Fruit fly (Drosophila melanogaster) whole organism, wandering third instar larva: ENCODE measurements around the gene CG9328.

Source experiments
- Abd-B ChIP-seq: fragments of >200 bp; optimal IDR thresholded peaks from 2 replicates; lab custom pipeline; 2017; ENCODE audit warnings: missing biosample characterization, missing genetic modification characterization
- CG32264 ChIP-seq: fragments of 200-800 bp; sonication (Bioruptor generic); optimal IDR thresholded peaks from 2 replicates; lab custom pipeline; 2016; ENCODE audit warnings: missing biosample characterization, missing genetic modification characterization
- CrebA ChIP-seq: fragments of 200-800 bp; sonication (Bioruptor generic); optimal IDR thresholded peaks from 2 replicates; lab custom pipeline; 2016; ENCODE audit warnings: missing biosample characterization, mild to moderate bottlenecking, missing genetic modification characterization, borderline replicate concordance
- Dfd ChIP-seq: fragments of >200 bp; optimal IDR thresholded peaks from 2 replicates; lab custom pipeline; 2017; ENCODE audit warnings: missing biosample characterization, missing genetic modification characterization
- Dif ChIP-seq: fragments of 200-275, 200-300 bp; sonication (Bioruptor generic); optimal IDR thresholded peaks from 2 replicates; lab custom pipeline; 2018; ENCODE audit warnings: missing biosample characterization, missing genetic modification characterization; ENCODE audit not compliant: partially characterized antibody
- GATAd ChIP-seq: sonication (Bioruptor generic); optimal IDR thresholded peaks from 2 replicates; lab custom pipeline; 2016; ENCODE audit warnings: missing biosample characterization, missing genetic modification characterization
- HLH106 ChIP-seq: fragments of 200-800 bp; optimal IDR thresholded peaks from 3 replicates; lab custom pipeline; 2019; ENCODE audit warnings: missing biosample characterization, mild to moderate bottlenecking, missing genetic modification characterization, moderate library complexity
- Hr78 ChIP-seq: fragments of >200 bp; optimal IDR thresholded peaks from 2 replicates; lab custom pipeline; 2017; ENCODE audit warnings: missing biosample characterization, missing genetic modification characterization
- Hr83 ChIP-seq: fragments of 200-300 bp; sonication (Bioruptor generic); optimal IDR thresholded peaks from 2 replicates; lab custom pipeline; 2016; ENCODE audit warnings: missing biosample characterization, mild to moderate bottlenecking, missing genetic modification characterization, moderate library complexity; ENCODE audit not compliant: poor library complexity, severe bottlenecking
- Myc ChIP-seq: fragments of >200 bp; optimal IDR thresholded peaks from 2 replicates; lab custom pipeline; 2017
- OdsH ChIP-seq: fragments of 200-800 bp; sonication (Bioruptor generic); optimal IDR thresholded peaks from 2 replicates; lab custom pipeline; 2016; ENCODE audit warnings: missing biosample characterization, mild to moderate bottlenecking, missing genetic modification characterization
- Rel ChIP-seq, 2 experiments: fragments of 200-800 bp; sonication (Bioruptor generic) in 1 of 2; optimal IDR thresholded peaks; 2 replicates in 1 of 2; 3 replicates in 1 of 2; lab custom pipeline; 2016 to 2019; ENCODE audit warnings: mild to moderate bottlenecking in 2 of 2, missing biosample characterization in 2 of 2, missing genetic modification characterization in 2 of 2, moderate library complexity in 1 of 2
- Sp1 ChIP-seq: fragments of 200-800 bp; sonication (Bioruptor generic); optimal IDR thresholded peaks from 3 replicates; lab custom pipeline; 2019; ENCODE audit warnings: missing biosample characterization, mild to moderate bottlenecking, missing genetic modification characterization, moderate library complexity
- Vsx2 ChIP-seq: fragments of 200-300, 225-300 bp; sonication (Bioruptor generic); optimal IDR thresholded peaks from 2 replicates; lab custom pipeline; 2018; ENCODE audit warnings: missing biosample characterization, missing genetic modification characterization; ENCODE audit not compliant: partially characterized antibody
- br ChIP-seq: fragments of 200-800 bp; sonication (Bioruptor generic); optimal IDR thresholded peaks from 2 replicates; lab custom pipeline; 2016; ENCODE audit warnings: missing biosample characterization, missing genetic modification characterization
- dl ChIP-seq, 2 experiments: fragments of 175-275, 200-275 bp in 1 of 2; fragments of 200-275 bp in 1 of 2; sonication (Bioruptor generic); optimal IDR thresholded peaks; lab custom pipeline; 2018; ENCODE audit warnings: mild to moderate bottlenecking in 2 of 2, missing biosample characterization in 2 of 2, missing genetic modification characterization in 2 of 2, moderate library complexity in 2 of 2; ENCODE audit not compliant: partially characterized antibody in 2 of 2, insufficient read depth in 1 of 2
- dsf ChIP-seq: sonication (Bioruptor generic); optimal IDR thresholded peaks from 2 replicates; lab custom pipeline; 2016; ENCODE audit warnings: missing biosample characterization, missing genetic modification characterization, borderline replicate concordance
- foxo ChIP-seq, 2 experiments: fragments of 200-800 bp; sonication (Bioruptor generic); optimal IDR thresholded peaks; 2 replicates in 1 of 2; 3 replicates in 1 of 2; lab custom pipeline; 2016 to 2017; ENCODE audit warnings: missing biosample characterization in 2 of 2, missing genetic modification characterization in 2 of 2
- h ChIP-seq: fragments of 200-800 bp; sonication (Bioruptor generic); optimal IDR thresholded peaks from 3 replicates; lab custom pipeline; 2016; ENCODE audit warnings: missing biosample characterization, mild to moderate bottlenecking, missing genetic modification characterization
- jim ChIP-seq: fragments of 175-275, 200-325 bp; sonication (Bioruptor generic); optimal IDR thresholded peaks from 2 replicates; lab custom pipeline; 2016; ENCODE audit warnings: missing biosample characterization, mild to moderate bottlenecking, missing genetic modification characterization
- pan ChIP-seq: fragments of >200 bp; optimal IDR thresholded peaks from 2 replicates; lab custom pipeline; 2017
- psq ChIP-seq: fragments of 200-800 bp; sonication (Bioruptor generic); optimal IDR thresholded peaks from 3 replicates; lab custom pipeline; 2017; ENCODE audit warnings: missing biosample characterization, mild to moderate bottlenecking, missing genetic modification characterization, moderate library complexity
- rgr ChIP-seq: fragments of 200-800 bp; sonication (Bioruptor generic); optimal IDR thresholded peaks from 3 replicates; lab custom pipeline; 2016; ENCODE audit warnings: missing biosample characterization, mild to moderate bottlenecking, missing genetic modification characterization
- sage ChIP-seq: fragments of 200-800 bp; sonication (Bioruptor generic); optimal IDR thresholded peaks from 2 replicates; lab custom pipeline; 2016; ENCODE audit warnings: missing biosample characterization, mild to moderate bottlenecking, missing genetic modification characterization
- sv ChIP-seq: fragments of 200-800 bp; sonication (Bioruptor generic); optimal IDR thresholded peaks from 3 replicates; lab custom pipeline; 2016; ENCODE audit warnings: missing biosample characterization, missing genetic modification characterization
- usp ChIP-seq: fragments of >200 bp; optimal IDR thresholded peaks from 2 replicates; lab custom pipeline; 2017; ENCODE audit warnings: missing biosample characterization, missing genetic modification characterization
- woc ChIP-seq: sonication (Bioruptor generic); optimal IDR thresholded peaks from 2 replicates; lab custom pipeline; 2016; ENCODE audit warnings: missing biosample characterization, mild to moderate bottlenecking, missing genetic modification characterization

CG9328 gene

DNA sequence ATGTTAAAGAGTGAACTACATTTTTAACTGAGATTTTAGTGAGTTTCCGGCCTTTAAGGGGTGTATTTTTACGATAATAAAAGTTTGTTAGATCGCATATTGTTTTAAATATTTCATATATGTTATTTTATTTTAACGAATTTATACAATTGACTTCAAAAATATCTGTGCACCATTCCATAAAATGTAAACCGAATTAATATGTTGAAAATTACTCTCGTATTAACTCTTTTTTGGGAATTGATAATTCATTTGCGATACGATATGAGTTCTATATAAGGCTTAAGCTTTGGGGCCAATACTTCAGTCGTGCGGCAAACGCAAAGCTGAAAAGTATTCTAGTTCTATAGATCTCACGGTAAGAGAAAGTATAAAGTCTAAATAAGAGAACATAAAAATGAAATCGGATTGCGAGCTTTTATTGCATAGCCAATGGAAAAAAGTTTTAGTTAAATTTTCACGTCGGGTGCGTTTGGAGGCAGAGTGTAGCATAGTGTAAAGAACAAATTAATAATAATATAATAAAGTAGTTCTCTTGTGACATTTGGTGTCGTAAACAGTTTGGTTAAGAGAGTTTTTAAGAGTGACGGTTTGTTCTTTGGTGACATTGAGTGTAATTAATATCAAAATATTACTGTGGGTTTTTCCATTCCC, 26.7 kb downstream of the CG9328 start:
- no peak for TF ChIP-seq sv (GFP tag; lab: Kevin White, UChicago)

DNA sequence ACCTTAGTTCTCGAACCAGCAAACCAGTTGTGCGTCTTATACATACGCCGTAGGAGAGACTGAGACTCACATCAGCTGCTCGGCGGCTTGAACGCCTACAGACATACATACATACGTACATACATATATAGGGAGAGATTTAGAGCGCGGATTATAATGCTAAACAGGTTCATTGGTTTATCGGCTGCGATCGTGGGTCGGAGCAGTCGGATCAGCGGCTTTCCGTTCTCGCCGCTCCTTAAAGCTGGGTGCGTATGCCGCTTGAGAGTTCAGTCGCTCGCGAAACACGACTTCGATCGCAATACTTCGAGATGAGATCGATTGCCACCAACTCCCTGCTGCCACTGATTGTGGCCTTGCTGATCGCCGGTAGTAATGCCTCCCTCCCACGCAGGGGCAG, 27.8 kb downstream of the CG9328 start:
- TF ChIP-seq Hr83 (peak; percentile 9), dl (GFP tag; optimal IDR thresholded peaks at IDR 0.05; lab: Kevin White, UChicago; ENCODE audit: insufficient read depth in 1 of 2, partially characterized antibody in 2 of 2) (peak in 1 of 2 experiments; percentile 14), woc (peak; percentile 10), Rel (GFP tag; optimal IDR thresholded peaks at IDR 0.05; lab: Kevin White, UChicago) (peak; percentile 58), Rel (tag; optimal IDR thresholded peaks at IDR 0.05; lab: Kevin White, UChicago) (no peak), CrebA (GFP tag; lab: Kevin White, UChicago) (peak; percentile 3), Vsx2 (no peak)

DNA sequence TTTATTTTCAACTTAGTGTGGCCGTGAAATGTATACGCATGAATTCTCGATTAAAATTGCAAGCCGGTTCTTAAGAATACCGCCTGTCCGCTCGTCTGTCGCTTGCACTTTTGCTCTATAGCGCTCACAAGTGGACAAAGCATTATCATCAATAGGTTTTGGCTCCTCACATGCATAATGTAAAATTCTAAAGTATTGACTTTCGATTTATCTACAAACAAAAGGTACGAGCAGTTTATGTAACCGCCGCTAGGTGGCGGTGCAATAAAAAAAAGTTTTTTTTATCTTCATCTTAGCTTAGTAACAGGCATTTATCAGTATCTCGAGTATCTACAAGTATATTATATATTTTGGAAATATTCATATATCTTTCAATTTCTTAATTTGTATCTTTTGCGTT, 28.7 kb downstream of the CG9328 start:
- TF ChIP-seq Hr78 (GFP tag; lab: Kevin White, UChicago) (no peak), CG32264 (GFP tag; lab: Kevin White, UChicago) (no peak), br (GFP tag; lab: Kevin White, UChicago) (no peak), OdsH (GFP tag; lab: Kevin White, UChicago) (no peak), h (GFP tag; lab: Kevin White, UChicago) (no peak), rgr (GFP tag; lab: Kevin White, UChicago) (no peak), usp (GFP tag; lab: Kevin White, UChicago) (no peak), sv (GFP tag; lab: Kevin White, UChicago) (no peak), HLH106 (tag; lab: Kevin White, UChicago) (no peak), sage (GFP tag; lab: Kevin White, UChicago) (no peak), dsf (GFP tag; lab: Kevin White, UChicago) (no peak), jim (GFP tag; lab: Kevin White, UChicago) (no peak), Dfd (GFP tag; lab: Kevin White, UChicago) (no peak), Rel (GFP tag; optimal IDR thresholded peaks at IDR 0.05; lab: Kevin White, UChicago) (no peak), Rel (tag; optimal IDR thresholded peaks at IDR 0.05; lab: Kevin White, UChicago) (no peak), pan (no peak), psq (no peak), Abd-B (GFP tag; lab: Kevin White, UChicago) (no peak), Myc (no peak)
- TF ChIP-seq, all 38 proteins: peak for 0

DNA sequence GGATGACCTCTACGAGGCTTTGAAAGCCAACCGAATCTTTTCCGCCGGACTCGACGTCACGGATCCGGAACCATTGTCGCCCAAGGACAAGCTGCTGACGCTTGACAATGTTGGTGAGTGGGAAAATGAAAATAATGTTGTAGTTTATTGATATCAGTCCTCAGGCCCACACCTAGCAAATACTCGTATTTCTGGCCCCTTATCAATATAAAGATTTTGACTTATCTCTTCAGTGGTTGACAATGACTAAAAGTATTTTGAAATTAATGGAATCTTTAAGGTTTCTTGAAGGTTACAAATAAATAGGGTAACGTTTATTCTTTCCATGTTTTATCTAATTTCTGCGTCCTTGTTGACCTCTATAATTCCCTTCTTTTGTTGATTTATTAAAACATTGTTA, 29.5 kb downstream of the CG9328 start:
- TF ChIP-seq Myc (no peak), dl (GFP tag; optimal IDR thresholded peaks at IDR 0.05; lab: Kevin White, UChicago; ENCODE audit: insufficient read depth in 1 of 2, partially characterized antibody in 2 of 2) (no peak), usp (GFP tag; lab: Kevin White, UChicago) (no peak), Rel (GFP tag; optimal IDR thresholded peaks at IDR 0.05; lab: Kevin White, UChicago) (no peak), Rel (tag; optimal IDR thresholded peaks at IDR 0.05; lab: Kevin White, UChicago) (no peak), Hr83 (no peak), HLH106 (tag; lab: Kevin White, UChicago) (no peak), Hr78 (GFP tag; lab: Kevin White, UChicago) (no peak), br (GFP tag; lab: Kevin White, UChicago) (no peak), rgr (GFP tag; lab: Kevin White, UChicago) (no peak), Sp1 (no peak), GATAd (GFP tag; lab: Kevin White, UChicago) (no peak), h (GFP tag; lab: Kevin White, UChicago) (no peak), foxo (GFP tag; optimal IDR thresholded peaks at IDR 0.05; lab: Kevin White, UChicago) (no peak), Dfd (GFP tag; lab: Kevin White, UChicago) (no peak)

DNA sequence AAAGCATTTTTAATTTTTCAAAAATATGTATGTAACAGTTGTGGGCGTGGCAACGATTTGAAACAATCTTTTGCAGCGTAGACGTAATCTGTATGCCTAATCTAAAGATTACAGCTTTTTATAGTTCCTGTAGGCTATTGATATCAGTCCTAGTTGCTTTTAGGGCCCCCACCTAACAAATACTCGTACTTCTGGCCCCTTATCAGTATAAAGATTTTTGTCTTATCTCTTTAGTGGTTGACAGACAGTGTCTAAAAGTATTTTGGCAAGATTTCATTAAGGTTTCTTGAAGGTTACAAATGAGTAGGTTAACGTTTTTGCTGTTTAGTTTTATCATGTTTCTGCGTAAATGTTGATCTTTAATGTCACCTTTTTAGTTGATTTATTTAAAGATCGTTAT, 31.2 kb downstream of the CG9328 start:
- TF ChIP-seq HLH106 (tag; lab: Kevin White, UChicago) = no peak
- TF ChIP-seq, all 38 proteins: peak for 0

DNA sequence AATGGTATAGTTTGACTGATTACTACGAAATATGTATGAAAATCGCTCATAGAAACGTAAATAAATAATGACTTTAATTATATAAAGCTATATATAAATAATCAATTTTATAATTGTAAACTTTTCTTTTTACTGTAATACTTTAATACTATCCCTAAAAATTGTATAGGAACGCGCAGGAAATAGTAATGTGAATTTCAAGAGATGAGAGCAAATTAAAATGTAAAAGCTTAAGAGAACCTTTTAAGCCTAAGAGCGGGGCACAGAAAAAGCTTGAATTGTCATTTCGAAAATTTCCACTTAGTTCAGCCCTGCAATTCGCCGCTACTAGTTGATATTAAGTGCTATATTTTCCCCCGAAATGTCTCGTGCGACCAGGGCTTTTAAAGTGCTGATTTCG, 31.8 kb downstream of the CG9328 start, which contains the start of gene CG31673:
TSS of gene CG31673 (plus strand) at position 301 of the 400 bp plus-strand sequence.
- TF ChIP-seq br (GFP tag; lab: Kevin White, UChicago) (no peak), Dif (GFP tag; lab: Kevin White, UChicago) (peak; percentile 1)
